Fruit fly (Drosophila melanogaster): ENCODE data around the gene CG1368.
A peak's percentile ranks its signal among the peaks of the same experiment; 100 is the strongest.

The CG1368 gene

DNA sequence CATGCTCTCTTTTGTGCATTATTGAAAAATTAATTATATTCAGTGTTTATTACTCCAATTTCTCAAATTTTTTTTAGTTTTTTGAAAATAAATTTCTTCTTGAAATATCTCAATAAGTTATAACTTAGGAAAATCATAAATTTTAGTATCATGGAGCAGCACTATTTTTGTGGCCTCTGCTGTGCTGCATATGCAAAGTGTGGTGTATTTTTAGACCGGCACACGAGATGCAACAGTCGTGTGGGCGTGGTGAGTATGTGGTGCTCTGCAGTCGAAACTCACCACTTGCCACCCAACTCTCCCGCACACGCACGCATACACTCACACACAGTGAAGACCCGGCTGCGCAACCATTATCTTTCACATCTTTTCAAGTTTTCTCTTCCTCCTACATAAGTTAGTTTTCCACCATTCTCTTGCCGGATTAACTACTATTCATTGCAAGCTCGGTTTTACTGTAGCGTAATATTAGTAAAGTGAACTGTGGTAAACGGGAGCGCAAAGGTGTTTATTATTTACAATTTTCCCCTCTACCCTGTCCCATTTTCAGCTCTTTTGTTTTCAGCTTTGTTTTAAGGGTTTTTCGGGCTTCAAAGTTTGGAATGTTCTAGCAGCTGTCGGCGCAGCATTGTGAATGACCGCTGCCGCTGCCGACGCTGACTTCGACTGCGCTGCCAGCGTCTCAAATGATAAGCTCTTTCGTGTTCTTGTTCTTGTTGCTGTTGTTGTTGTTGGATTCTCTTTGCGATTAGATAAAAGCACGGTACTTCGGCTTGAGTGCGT, 34.1 kb downstream of the CG1368 start (continued):
- TF ChIP-seq esn (GFP tag; optimal IDR thresholded peaks at IDR 0.05), result peak; percentile 68
- peak; percentile 64 for TF ChIP-seq CG8632 (GFP tag; optimal IDR thresholded peaks at IDR 0.05)
- TF ChIP-seq Blimp-1 (GFP tag; optimal IDR thresholded peaks at IDR 0.05), result peak; percentile 36
- peak; percentile 59 for TF ChIP-seq CG10631 (GFP tag; optimal IDR thresholded peaks at IDR 0.05)
- TF ChIP-seq CG11762 (GFP tag; optimal IDR thresholded peaks at IDR 0.05; ENCODE audit: insufficient read depth), result peak; percentile 57
- peak; percentile 83 for TF ChIP-seq Met (GFP tag; optimal IDR thresholded peaks at IDR 0.05)
- TF ChIP-seq Eip78C (GFP tag), result peak; percentile 96
- peak; percentile 82 for TF ChIP-seq CG8119 (GFP tag; IDR thresholded peaks at IDR 0.05)
- peak; percentile 13 for TF ChIP-seq Sox15 (GFP tag; optimal IDR thresholded peaks at IDR 0.05)
- peak; percentile 74 for TF ChIP-seq CG6808 (GFP tag; optimal IDR thresholded peaks at IDR 0.05)
- TF ChIP-seq acj6 (GFP tag; optimal IDR thresholded peaks at IDR 0.05), result peak; percentile 74
- TF ChIP-seq dac (GFP tag; optimal IDR thresholded peaks at IDR 0.05), result peak; percentile 44

DNA sequence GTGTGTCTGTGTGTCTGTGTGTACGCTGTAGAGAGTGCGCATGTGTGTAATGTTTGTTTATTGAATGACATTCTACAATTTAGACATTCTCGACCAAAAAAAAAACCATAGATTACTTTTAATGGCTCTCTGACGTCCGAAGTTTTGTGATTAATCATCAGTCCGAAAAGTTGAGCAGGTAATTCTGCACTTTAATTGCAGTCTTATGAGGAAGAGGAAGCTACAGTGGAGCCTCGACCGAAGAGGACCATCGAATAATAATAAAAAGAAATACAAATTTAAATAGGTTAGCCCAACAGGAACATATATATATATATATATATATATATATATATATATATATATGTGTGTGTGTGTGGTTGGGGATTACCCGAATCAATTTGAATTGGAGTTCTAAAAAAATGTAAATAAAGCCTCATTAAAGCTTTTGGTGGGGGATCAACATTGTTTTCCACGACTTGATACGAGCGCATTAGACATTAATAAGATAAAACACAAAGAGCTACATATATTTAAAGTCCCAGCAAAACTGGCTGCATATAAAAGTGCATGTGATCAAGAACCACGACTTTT, 34.7 kb downstream of the CG1368 start:
- TF ChIP-seq CG32006 (GFP tag; optimal IDR thresholded peaks at IDR 0.05), result no peak
- peak; percentile 11 for TF ChIP-seq Sox102F (GFP tag; optimal IDR thresholded peaks at IDR 0.05)
- no peak for TF ChIP-seq Blimp-1 (GFP tag; optimal IDR thresholded peaks at IDR 0.05)
- TF ChIP-seq fd85E (GFP tag; optimal IDR thresholded peaks at IDR 0.05), result no peak
- no peak for TF ChIP-seq CG6792 (GFP tag; optimal IDR thresholded peaks at IDR 0.05)
- no peak for TF ChIP-seq CG6808 (GFP tag; optimal IDR thresholded peaks at IDR 0.05)
- no peak for TF ChIP-seq OdsH (GFP tag; optimal IDR thresholded peaks at IDR 0.05)
- TF ChIP-seq dac (GFP tag; optimal IDR thresholded peaks at IDR 0.05), result no peak
- no peak for TF ChIP-seq Eip75B (GFP tag; optimal IDR thresholded peaks at IDR 0.05)
- TF ChIP-seq Lpt (GFP tag; optimal IDR thresholded peaks at IDR 0.05), result no peak
- no peak for TF ChIP-seq CG10631 (GFP tag; optimal IDR thresholded peaks at IDR 0.05)
- no peak for TF ChIP-seq CG15336 (GFP tag; IDR thresholded peaks at IDR 0.05)
- TF ChIP-seq CG4318 (GFP tag; optimal IDR thresholded peaks at IDR 0.05), result no peak
- peak; percentile 26 for TF ChIP-seq topi (GFP tag; optimal IDR thresholded peaks at IDR 0.05)
- TF ChIP-seq Eip78C (GFP tag), result peak; percentile 31
- peak; percentile 48 for TF ChIP-seq fkh (GFP tag; optimal IDR thresholded peaks at IDR 0.05)
- TF ChIP-seq Ets96B (tag; optimal IDR thresholded peaks at IDR 0.05), result no peak
- no peak for TF ChIP-seq Eip93F (GFP tag; optimal IDR thresholded peaks at IDR 0.05)
- no peak for TF ChIP-seq acj6 (GFP tag; optimal IDR thresholded peaks at IDR 0.05)
- no peak for TF ChIP-seq CG9139 (GFP tag; optimal IDR thresholded peaks at IDR 0.05)
- TF ChIP-seq CG3919 (GFP tag; optimal IDR thresholded peaks at IDR 0.05), result no peak
- no peak for TF ChIP-seq achi (GFP tag; optimal IDR thresholded peaks at IDR 0.05)
- TF ChIP-seq CG10669 (GFP tag; optimal IDR thresholded peaks at IDR 0.05), result no peak
- peak; percentile 21 for TF ChIP-seq CG31627 (GFP tag; optimal IDR thresholded peaks at IDR 0.05)
- TF ChIP-seq svp (GFP tag), result peak; percentile 58
- TF ChIP-seq eg (GFP tag; IDR thresholded peaks at IDR 0.05), result no peak
- no peak for TF ChIP-seq CG6276 (GFP tag; optimal IDR thresholded peaks at IDR 0.05)
- no peak for TF ChIP-seq esn (GFP tag; optimal IDR thresholded peaks at IDR 0.05)
- TF ChIP-seq CG6163 (GFP tag; IDR thresholded peaks at IDR 0.05), result no peak
- TF ChIP-seq Sox15 (GFP tag; optimal IDR thresholded peaks at IDR 0.05), result no peak
- TF ChIP-seq Hr39 (GFP tag; optimal IDR thresholded peaks at IDR 0.05), result no peak
- peak; percentile 11 for TF ChIP-seq vri (GFP tag; optimal IDR thresholded peaks at IDR 0.05)
- TF ChIP-seq CG8119 (GFP tag; IDR thresholded peaks at IDR 0.05), result no peak
- no peak for TF ChIP-seq CG11902 (GFP tag; optimal IDR thresholded peaks at IDR 0.05)
- peak; percentile 6 for TF ChIP-seq Smox (GFP tag; optimal IDR thresholded peaks at IDR 0.05)
- no peak for TF ChIP-seq Hr38 (GFP tag; optimal IDR thresholded peaks at IDR 0.05)
- no peak for TF ChIP-seq cyc (GFP tag; optimal IDR thresholded peaks at IDR 0.05)
- no peak for TF ChIP-seq net (GFP tag; optimal IDR thresholded peaks at IDR 0.05)
- no peak for TF ChIP-seq ss (GFP tag; optimal IDR thresholded peaks at IDR 0.05)
- TF ChIP-seq CG8632 (GFP tag; optimal IDR thresholded peaks at IDR 0.05), result no peak
- TF ChIP-seq CG1621 (tag; optimal IDR thresholded peaks at IDR 0.05), result no peak
- TF ChIP-seq fd59A (GFP tag; optimal IDR thresholded peaks at IDR 0.05), result no peak
- no peak for TF ChIP-seq CG3032 (tag; optimal IDR thresholded peaks at IDR 0.05)
- no peak for TF ChIP-seq spab (GFP tag; optimal IDR thresholded peaks at IDR 0.05)
- TF ChIP-seq CG7368 (GFP tag; optimal IDR thresholded peaks at IDR 0.05), result no peak
